Fruit fly (Drosophila melanogaster) Kc167 (cell line): ENCODE results near the gene Nthl1.

Source experiments
- Sin3A ChIP-seq: fragments of >200 bp; optimal IDR thresholded peaks from 2 replicates; lab custom pipeline; 2018; ENCODE audit warnings: missing external identifiers
- h ChIP-seq: fragments of >200 bp; optimal IDR thresholded peaks from 3 replicates; lab custom pipeline; 2018; ENCODE audit warnings: missing external identifiers
- insv ChIP-seq: fragments of >200 bp; optimal IDR thresholded peaks from 3 replicates; lab custom pipeline; 2018; ENCODE audit warnings: missing external identifiers
- psq ChIP-seq: fragments of >200 bp; optimal IDR thresholded peaks from 2 replicates; lab custom pipeline; 2017; ENCODE audit warnings: missing external identifiers
- ttk ChIP-seq: sonication (Bioruptor generic); optimal IDR thresholded peaks from 2 replicates; lab custom pipeline; 2017; ENCODE audit warnings: missing external identifiers

- TF ChIP-seq Sin3A (lab: Kevin White, UChicago) (no peak), psq (lab: Kevin White, UChicago) (no peak), h (lab: Kevin White, UChicago) (no peak), insv (lab: Kevin White, UChicago) (no peak), ttk (lab: Kevin White, UChicago) (no peak)
Observed at dm6 chr2L:20951320-20951719, 23.7 kb upstream of the Nthl1 start.
